Fruit fly (Drosophila melanogaster) whole organism, pupa: ENCODE data around the gene Srlp.

Experiments
- CG10348 ChIP-seq: fragments of 200-800 bp; sonication (Bioruptor generic); IDR thresholded peaks from 2 replicates; pipeline ENCODE4 v1.3.6; 2022; ENCODE audit warnings: missing biosample characterization, missing genetic modification characterization
- CG12605 ChIP-seq: fragments of 200-800 bp; sonication (Bioruptor generic); IDR thresholded peaks from 2 replicates; pipeline ENCODE4 v1.3.6; 2022; ENCODE audit warnings: missing biosample characterization, missing genetic modification characterization
- CG13204 ChIP-seq: fragments of 200-800 bp; sonication (Bioruptor generic); optimal IDR thresholded peaks from 2 replicates; lab custom pipeline; 2018; ENCODE audit warnings: missing biosample characterization, mild to moderate bottlenecking, missing genetic modification characterization, moderate library complexity
- CG14655 ChIP-seq: fragments of 200-800 bp; sonication (Bioruptor generic); optimal IDR thresholded peaks from 3 replicates; lab custom pipeline; 2017; ENCODE audit warnings: mild to moderate bottlenecking, missing biosample characterization, missing genetic modification reagents, missing genetic modification characterization
- CG15710 ChIP-seq: fragments of 200-800 bp; sonication (Bioruptor generic); optimal IDR thresholded peaks from 2 replicates; lab custom pipeline; 2018; ENCODE audit warnings: missing biosample characterization, mild to moderate bottlenecking, missing genetic modification characterization, moderate library complexity
- CG17806 ChIP-seq: fragments of 200-800 bp; sonication (Bioruptor generic); optimal IDR thresholded peaks from 2 replicates; lab custom pipeline; 2018; ENCODE audit warnings: missing biosample characterization, mild to moderate bottlenecking, missing genetic modification characterization, moderate library complexity
- CG32121 ChIP-seq: fragments of 200-800 bp; sonication (Bioruptor generic); IDR thresholded peaks from 2 replicates; pipeline ENCODE4 v1.3.6; 2022; ENCODE audit warnings: missing biosample characterization, missing genetic modification characterization
- CG34367 ChIP-seq: fragments of 200-800 bp; sonication (Bioruptor generic); optimal IDR thresholded peaks from 2 replicates; lab custom pipeline; 2018; ENCODE audit warnings: missing biosample characterization, mild to moderate bottlenecking, missing genetic modification characterization
- CG4496 ChIP-seq: fragments of 200-800 bp; sonication (Bioruptor generic); IDR thresholded peaks from 3 replicates; pipeline ENCODE4 v1.3.6; 2022; ENCODE audit warnings: missing biosample characterization, missing genetic modification characterization
- CG8159 ChIP-seq: fragments of 200-800 bp; sonication (Bioruptor generic); optimal IDR thresholded peaks from 3 replicates; lab custom pipeline; 2018; ENCODE audit warnings: missing biosample characterization, mild to moderate bottlenecking, missing genetic modification characterization, moderate library complexity
- CG8301 ChIP-seq: fragments of 200-800 bp; sonication (Bioruptor generic); optimal IDR thresholded peaks from 2 replicates; lab custom pipeline; 2018; ENCODE audit warnings: missing biosample characterization, mild to moderate bottlenecking, missing genetic modification characterization
- CG9948 ChIP-seq: fragments of 200-800 bp; sonication (Bioruptor generic); optimal IDR thresholded peaks from 2 replicates; lab custom pipeline; 2018; ENCODE audit warnings: missing biosample characterization, mild to moderate bottlenecking, missing genetic modification characterization, moderate library complexity
- D1 ChIP-seq: fragments of 200-800 bp; sonication (Bioruptor generic); optimal IDR thresholded peaks from 2 replicates; lab custom pipeline; 2018; ENCODE audit warnings: missing biosample characterization, mild to moderate bottlenecking, missing genetic modification characterization, moderate library complexity
- EcR ChIP-seq: fragments of 200-800 bp; sonication (Bioruptor generic); optimal IDR thresholded peaks from 3 replicates; lab custom pipeline; 2019; ENCODE audit warnings: missing biosample characterization, missing genetic modification characterization, mild to moderate bottlenecking, moderate library complexity, missing genetic modification reagents
- Ets98B ChIP-seq: fragments of 200-800 bp; sonication (Bioruptor generic); IDR thresholded peaks from 2 replicates; pipeline ENCODE4 v1.3.6; 2022; ENCODE audit warnings: missing biosample characterization, missing genetic modification characterization
- Pif1A ChIP-seq: fragments of 200-800 bp; sonication (Bioruptor generic); optimal IDR thresholded peaks from 3 replicates; lab custom pipeline; 2016; ENCODE audit warnings: missing biosample characterization, missing genetic modification characterization
- Pif1B ChIP-seq: fragments of 200-800 bp; sonication (Bioruptor generic); optimal IDR thresholded peaks from 3 replicates; lab custom pipeline; 2016; ENCODE audit warnings: missing biosample characterization, missing genetic modification characterization
- Snoo ChIP-seq: fragments of 200-800 bp; sonication (Bioruptor generic); optimal IDR thresholded peaks from 3 replicates; lab custom pipeline; 2017; ENCODE audit warnings: missing biosample characterization, mild to moderate bottlenecking, missing genetic modification characterization, inconsistent platforms
- fd96Ca ChIP-seq: fragments of 200-800 bp; sonication (Bioruptor generic); IDR thresholded peaks from 3 replicates; pipeline ENCODE4 v1.3.6; 2022; ENCODE audit warnings: missing biosample characterization, missing genetic modification characterization
- gl ChIP-seq: fragments of 200-800 bp; sonication (Bioruptor generic); optimal IDR thresholded peaks from 2 replicates; lab custom pipeline; 2018; ENCODE audit warnings: missing biosample characterization, mild to moderate bottlenecking, missing genetic modification characterization
- rn ChIP-seq: fragments of 200-800 bp; sonication (Bioruptor generic); IDR thresholded peaks from 2 replicates; pipeline ENCODE4 v1.3.6; 2022; ENCODE audit warnings: missing biosample characterization, missing genetic modification characterization

Srlp gene

dm6 chr3R:12425510-12426309 lies 8.2 kb upstream of the Srlp start, which contains the start of gene Pp1-87B:
Pp1-87B (minus strand) TSS chr3R:12425917.
- TF ChIP-seq CG34367 (tag; lab: Kevin White, UChicago) (no peak), gl (tag; lab: Kevin White, UChicago) (no peak), CG10348 (no peak), CG4496 (GFP tag; lab: Robert Waterston, UW) (no peak), CG17806 (tag; lab: Kevin White, UChicago) (no peak), CG32121 (no peak), CG15710 (tag; lab: Kevin White, UChicago) (peak; percentile 10), Snoo (tag; lab: Kevin White, UChicago) (peak; percentile 31), CG9948 (tag; lab: Kevin White, UChicago) (no peak), Pif1A (GFP tag; lab: Kevin White, UChicago) (no peak), D1 (no peak), Pif1B (GFP tag; lab: Kevin White, UChicago) (no peak)
- TF ChIP-seq, all 21 proteins: peak for 2

dm6 chr3R:12426310-12426653 lies 7.6 kb upstream of the Srlp start, which contains the start of gene NANS:
NANS (plus strand) TSS chr3R:12426578.
- no peak for TF ChIP-seq CG8301 (tag; lab: Kevin White, UChicago)
- no peak for TF ChIP-seq Pif1A (GFP tag; lab: Kevin White, UChicago)
- no peak for TF ChIP-seq CG34367 (tag; lab: Kevin White, UChicago)
- TF ChIP-seq Snoo (tag; lab: Kevin White, UChicago) = no peak
- TF ChIP-seq EcR (GFP tag; lab: Kevin White, UChicago) = no peak
- no peak for TF ChIP-seq CG10348
- TF ChIP-seq CG32121 = no peak
- TF ChIP-seq D1 = no peak
- TF ChIP-seq CG4496 (GFP tag; lab: Robert Waterston, UW) = no peak
- no peak for TF ChIP-seq Ets98B (GFP tag; lab: Robert Waterston, UW)
- no peak for TF ChIP-seq Pif1B (GFP tag; lab: Kevin White, UChicago)
- TF ChIP-seq fd96Ca (GFP tag; lab: Robert Waterston, UW) = no peak

- TF ChIP-seq CG15710 (tag; lab: Kevin White, UChicago) (no peak), Snoo (tag; lab: Kevin White, UChicago) (no peak), CG9948 (tag; lab: Kevin White, UChicago) (no peak), CG17806 (tag; lab: Kevin White, UChicago) (no peak), CG12605 (GFP tag; lab: Robert Waterston, UW) (no peak), CG10348 (no peak), CG8159 (no peak), fd96Ca (GFP tag; lab: Robert Waterston, UW) (no peak), CG14655 (no peak), CG13204 (GFP tag; lab: Kevin White, UChicago) (no peak), CG4496 (GFP tag; lab: Robert Waterston, UW) (no peak), D1 (no peak), rn (GFP tag; lab: Robert Waterston, UW) (no peak), CG32121 (no peak), gl (tag; lab: Kevin White, UChicago) (no peak), EcR (GFP tag; lab: Kevin White, UChicago) (no peak)
Observed at dm6 chr3R:12429120-12429610, 4.7 kb upstream of the Srlp start, which contains the start of the genes CG5641 and CG5245. CG5641 (minus strand) TSS chr3R:12429282. CG5245 (plus strand) TSS chr3R:12429560.

- TF ChIP-seq Pif1B (GFP tag; lab: Kevin White, UChicago) (no peak), CG15710 (tag; lab: Kevin White, UChicago) (peak; percentile 9), Pif1A (GFP tag; lab: Kevin White, UChicago) (no peak), fd96Ca (GFP tag; lab: Robert Waterston, UW) (no peak), rn (GFP tag; lab: Robert Waterston, UW) (no peak), CG9948 (tag; lab: Kevin White, UChicago) (peak; percentile 16), Ets98B (GFP tag; lab: Robert Waterston, UW) (no peak), CG8301 (tag; lab: Kevin White, UChicago) (no peak), CG14655 (no peak), Snoo (tag; lab: Kevin White, UChicago) (no peak), CG8159 (no peak), CG10348 (no peak)
Observed at dm6 chr3R:12431030-12431489, 2.8 kb upstream of the Srlp start, which contains the start of gene Prosalpha2. Prosalpha2 (plus strand) TSS chr3R:12431321.

dm6 chr3R:12435948-12436347 lies 2.0 kb downstream of the Srlp start, which contains the start of gene Desat2:
Desat2 (plus strand) TSS chr3R:12436248.
- TF ChIP-seq fd96Ca (GFP tag; lab: Robert Waterston, UW) (no peak), CG9948 (tag; lab: Kevin White, UChicago) (no peak), CG10348 (no peak), CG15710 (tag; lab: Kevin White, UChicago) (no peak), CG8301 (tag; lab: Kevin White, UChicago) (no peak), EcR (GFP tag; lab: Kevin White, UChicago) (no peak), CG17806 (tag; lab: Kevin White, UChicago) (no peak), CG32121 (no peak), CG8159 (no peak), CG12605 (GFP tag; lab: Robert Waterston, UW) (no peak), D1 (no peak), rn (GFP tag; lab: Robert Waterston, UW) (no peak)
